Worm (Caenorhabditis elegans) whole organism, midembryonic: ENCODE data around the gene olrn-1.
A peak's percentile ranks its signal among the peaks of the same experiment; 100 is the strongest.

Experiments used
- T22C8.4 ChIP-seq: fragments of 200-800 bp; sonication (Bioruptor generic); IDR thresholded peaks from 2 replicates; pipeline ENCODE4 v1.3.6; 2022; ENCODE audit warnings: missing genetic modification characterization, missing compliant biosample characterization
- cog-1 ChIP-seq: sonication (generic microtip); optimal IDR thresholded peaks from 2 replicates; lab custom pipeline; 2016; ENCODE audit warnings: missing genetic modification characterization, missing compliant biosample characterization
- flt-1 ChIP-seq: fragments of 200-800 bp; sonication (Bioruptor generic); IDR thresholded peaks from 2 replicates; pipeline ENCODE4 v1.3.6; 2022; ENCODE audit warnings: missing genetic modification characterization, missing compliant biosample characterization
- klf-2 ChIP-seq: fragments of 200-800 bp; sonication (Bioruptor generic); conservative IDR thresholded peaks from 2 replicates; pipeline ENCODE4 v1.3.6; 2022; ENCODE audit warnings: missing genetic modification reagents, missing genetic modification characterization, missing compliant biosample characterization
- med-1 ChIP-seq: sonication (generic microtip); optimal IDR thresholded peaks from 2 replicates; lab custom pipeline; 2017; ENCODE audit warnings: missing genetic modification characterization, mild to moderate bottlenecking, missing compliant biosample characterization, antibody characterized with exemption, missing genetic modification reagents; ENCODE audit not compliant: insufficient read depth
- ref-1 ChIP-seq: fragments of 200-800 bp; sonication (Bioruptor generic); conservative IDR thresholded peaks from 2 replicates; pipeline ENCODE4 v1.3.6; 2022; ENCODE audit warnings: missing genetic modification reagents, missing genetic modification characterization, missing compliant biosample characterization
- tab-1 ChIP-seq: fragments of 200-800 bp; sonication (Bioruptor generic); IDR thresholded peaks from 2 replicates; pipeline ENCODE4 v1.3.6; 2022; ENCODE audit warnings: missing genetic modification characterization, missing compliant biosample characterization
- ztf-23 ChIP-seq: fragments of 200-800 bp; sonication (Bioruptor generic); IDR thresholded peaks from 2 replicates; pipeline ENCODE4 v1.3.6; 2022; ENCODE audit warnings: missing genetic modification reagents, missing genetic modification characterization, missing compliant biosample characterization
- ztf-29 ChIP-seq: fragments of 200-800 bp; sonication (Bioruptor generic); IDR thresholded peaks from 2 replicates; pipeline ENCODE4 v1.3.6; 2022; ENCODE audit warnings: missing genetic modification reagents, missing genetic modification characterization, missing compliant biosample characterization

olrn-1 gene

DNA sequence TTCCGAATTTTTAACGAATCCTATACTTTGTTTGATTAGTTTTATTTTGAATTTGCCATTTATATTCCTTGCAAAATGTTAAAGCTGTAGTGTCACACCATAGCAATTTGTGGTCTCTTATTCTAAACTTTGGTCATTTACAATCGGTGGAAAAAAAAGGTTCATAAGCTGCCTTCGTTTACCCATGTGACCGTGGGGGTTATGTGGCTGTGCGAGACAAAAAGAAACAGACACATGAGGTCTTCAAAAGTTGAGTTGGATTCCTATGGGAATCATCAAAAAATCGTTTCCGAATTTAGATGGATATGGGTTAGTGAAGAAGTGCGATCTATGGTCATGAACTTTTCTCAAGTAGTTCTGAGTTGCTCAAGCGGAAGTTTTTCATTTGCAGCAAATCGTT is 26.9 kb downstream of the olrn-1 start:
- TF ChIP-seq T22C8.4 (GFP tag; lab: Robert Waterston, UW): no peak
- TF ChIP-seq med-1: no peak
- no peak for TF ChIP-seq cog-1
- TF ChIP-seq ref-1 (GFP tag; lab: Robert Waterston, UW): no peak
- TF ChIP-seq klf-2 (GFP tag; lab: Robert Waterston, UW): no peak
- TF ChIP-seq tab-1: no peak
- TF ChIP-seq ztf-29 (GFP tag; lab: Robert Waterston, UW): no peak
- no peak for TF ChIP-seq ztf-23
- no peak for TF ChIP-seq flt-1 (GFP tag; lab: Robert Waterston, UW)

DNA sequence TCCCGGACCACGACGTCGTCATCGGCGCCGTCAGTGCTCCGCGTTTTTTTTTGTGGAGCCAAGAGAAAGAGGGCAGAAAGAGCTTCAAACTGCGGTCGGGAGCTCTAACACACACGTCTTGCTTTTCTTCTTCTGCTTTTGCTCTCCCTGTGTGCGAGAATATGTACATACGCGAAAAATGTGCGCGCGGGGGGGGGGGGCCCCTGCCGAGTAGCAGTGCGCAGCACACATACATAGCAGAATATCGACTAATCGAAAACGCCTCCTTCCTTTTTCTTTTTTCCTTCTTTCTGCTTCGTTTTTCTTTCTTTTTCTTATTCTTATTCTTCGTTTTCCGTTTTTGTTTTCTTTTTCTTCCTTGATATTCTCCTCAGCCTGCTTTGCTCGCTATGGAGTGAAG is 29.2 kb downstream of the olrn-1 start:
- TF ChIP-seq cog-1 (no peak), ztf-23 (0 out of 2 replicates have a peak, but pooled peaks have one; percentile 29), flt-1 (GFP tag; lab: Robert Waterston, UW) (0 out of 2 replicates have a peak, but pooled peaks have one; percentile 42)

DNA sequence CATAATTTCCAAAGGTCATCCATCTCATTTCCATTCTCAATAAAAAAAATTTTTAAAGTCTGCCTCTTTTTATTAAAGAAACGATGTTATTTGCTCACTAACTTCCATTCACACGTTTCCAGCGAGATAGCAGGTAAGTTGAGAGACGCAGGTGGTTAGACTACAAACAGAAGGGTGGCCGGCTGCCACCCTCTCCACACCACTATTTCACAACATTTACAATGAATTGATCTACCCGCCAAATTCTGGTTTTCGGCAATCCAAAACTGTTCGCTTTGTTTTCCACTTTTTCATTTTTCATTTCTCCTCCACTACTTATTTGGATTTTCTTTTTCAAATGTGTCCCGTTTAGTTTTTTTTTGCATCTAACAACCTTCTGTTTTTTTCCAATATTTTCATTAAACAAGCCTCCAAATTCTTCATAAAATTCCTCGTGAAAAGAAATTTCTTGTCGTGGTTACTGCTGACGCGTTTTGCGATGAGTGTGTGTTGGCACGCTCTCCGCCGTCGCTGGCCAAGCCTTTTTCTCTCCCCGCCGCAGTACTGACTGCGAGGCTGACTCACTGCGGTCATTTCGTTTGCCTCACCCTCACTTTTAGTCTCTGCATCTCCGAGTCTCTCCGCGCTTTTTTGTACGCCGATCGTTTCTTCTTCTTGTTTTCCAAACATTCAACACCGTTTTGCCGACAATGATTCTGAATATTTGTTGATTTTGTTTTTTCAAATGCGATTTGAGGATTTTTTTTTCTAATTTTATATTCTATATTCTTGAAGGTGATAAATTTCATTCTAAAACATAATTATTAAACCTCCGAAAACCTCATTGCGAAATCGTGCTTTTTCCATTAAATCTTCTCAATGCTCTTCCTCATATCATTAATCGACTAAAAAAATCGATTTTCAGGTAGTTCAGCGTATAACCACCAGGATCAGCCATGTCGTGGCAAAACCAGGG is 30.8 kb downstream of the olrn-1 start, which contains the start of gene dyn-1:
dyn-1 (plus strand) TSS at position 905 of the 955 bp plus-strand sequence.
- TF ChIP-seq ref-1 (GFP tag; lab: Robert Waterston, UW): no peak
- 0 out of 2 replicates have a peak, but pooled peaks have one; percentile 13 for TF ChIP-seq ztf-23

DNA sequence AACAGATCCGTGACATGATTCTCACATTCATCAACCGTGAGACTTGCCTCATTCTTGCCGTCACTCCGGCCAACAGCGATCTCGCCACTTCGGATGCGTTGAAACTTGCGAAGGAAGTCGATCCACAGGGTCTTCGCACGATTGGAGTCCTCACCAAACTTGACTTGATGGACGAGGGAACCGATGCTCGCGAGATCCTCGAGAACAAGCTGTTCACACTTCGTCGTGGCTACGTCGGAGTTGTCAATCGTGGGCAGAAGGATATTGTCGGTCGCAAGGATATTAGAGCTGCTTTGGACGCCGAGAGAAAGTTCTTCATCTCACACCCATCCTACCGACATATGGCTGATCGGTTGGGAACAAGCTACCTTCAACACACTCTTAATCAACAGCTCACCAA is 32.2 kb downstream of the olrn-1 start:
- TF ChIP-seq ztf-29 (GFP tag; lab: Robert Waterston, UW): no peak
- TF ChIP-seq ztf-23: no peak
- TF ChIP-seq cog-1: no peak
- TF ChIP-seq klf-2 (GFP tag; lab: Robert Waterston, UW): no peak
- TF ChIP-seq tab-1: no peak
- no peak for TF ChIP-seq T22C8.4 (GFP tag; lab: Robert Waterston, UW)
- TF ChIP-seq med-1: no peak
- no peak for TF ChIP-seq flt-1 (GFP tag; lab: Robert Waterston, UW)

DNA sequence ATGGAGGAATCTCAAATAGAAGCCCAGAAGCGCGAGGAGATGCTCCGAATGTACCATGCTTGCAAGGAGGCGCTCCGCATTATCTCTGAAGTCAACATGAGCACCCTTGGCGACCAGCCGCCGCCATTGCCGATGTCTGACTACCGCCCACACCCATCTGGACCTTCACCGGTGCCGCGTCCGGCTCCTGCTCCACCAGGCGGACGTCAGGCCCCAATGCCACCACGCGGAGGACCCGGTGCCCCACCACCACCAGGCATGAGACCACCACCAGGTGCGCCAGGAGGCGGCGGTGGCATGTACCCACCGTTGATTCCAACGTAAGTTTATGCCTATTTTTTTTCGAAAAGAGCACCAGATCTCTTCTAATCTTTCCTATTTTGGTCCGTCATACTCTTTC is 34.6 kb downstream of the olrn-1 start:
- TF ChIP-seq ref-1 (GFP tag; lab: Robert Waterston, UW): no peak
- TF ChIP-seq flt-1 (GFP tag; lab: Robert Waterston, UW): 0 out of 2 replicates have a peak, but pooled peaks have one; percentile 4
- no peak for TF ChIP-seq klf-2 (GFP tag; lab: Robert Waterston, UW)
- TF ChIP-seq T22C8.4 (GFP tag; lab: Robert Waterston, UW): no peak

DNA sequence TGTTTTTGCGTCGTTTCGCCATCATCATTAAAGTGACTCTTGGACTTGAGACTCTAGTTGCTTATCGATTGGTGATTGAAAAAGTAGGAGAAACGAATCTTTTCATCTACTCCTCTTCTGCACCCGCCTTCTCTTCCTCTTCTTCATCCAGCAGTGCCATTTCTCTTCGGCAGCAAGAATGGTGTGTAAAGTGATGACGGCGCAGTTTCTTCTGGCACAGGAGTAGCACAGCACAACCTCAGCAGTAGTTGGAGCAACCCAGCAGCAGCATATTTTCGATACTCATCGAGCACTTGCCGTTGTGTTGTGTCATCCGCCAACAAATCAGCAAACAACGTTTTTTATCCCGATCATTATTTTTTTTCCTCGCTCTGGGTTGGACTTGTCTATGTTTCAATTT is 38.0 kb downstream of the olrn-1 start:
- TF ChIP-seq tab-1 (no peak), med-1 (no peak), flt-1 (GFP tag; lab: Robert Waterston, UW) (no peak), ztf-23 (no peak), T22C8.4 (GFP tag; lab: Robert Waterston, UW) (no peak)

DNA sequence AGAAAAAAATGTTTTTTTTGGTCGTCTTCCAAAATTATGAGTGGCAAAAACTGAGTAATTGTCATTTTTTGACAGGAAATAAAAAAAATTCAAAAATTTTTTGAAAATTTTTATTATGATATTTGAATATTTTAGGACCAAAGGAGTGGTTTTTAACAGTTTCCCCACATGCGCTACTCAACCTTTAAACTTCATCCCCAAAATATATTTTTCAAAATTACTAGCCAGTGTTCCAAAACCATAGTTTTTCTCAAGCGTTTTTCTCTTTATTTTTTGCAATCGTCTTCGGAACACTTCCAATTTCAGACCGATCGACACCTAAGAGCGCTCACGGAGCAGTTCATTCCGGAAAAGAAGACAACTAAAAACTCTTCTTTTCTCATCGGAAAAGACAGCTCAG is 39.5 kb downstream of the olrn-1 start, which contains the start of gene K09A9.6:
K09A9.6 (plus strand) TSS at position 301 of the 400 bp plus-strand sequence.
- TF ChIP-seq cog-1 (no peak), T22C8.4 (GFP tag; lab: Robert Waterston, UW) (no peak), flt-1 (GFP tag; lab: Robert Waterston, UW) (no peak), ztf-29 (GFP tag; lab: Robert Waterston, UW) (no peak), ztf-23 (no peak), ref-1 (GFP tag; lab: Robert Waterston, UW) (no peak), tab-1 (no peak), med-1 (no peak), klf-2 (GFP tag; lab: Robert Waterston, UW) (no peak)

DNA sequence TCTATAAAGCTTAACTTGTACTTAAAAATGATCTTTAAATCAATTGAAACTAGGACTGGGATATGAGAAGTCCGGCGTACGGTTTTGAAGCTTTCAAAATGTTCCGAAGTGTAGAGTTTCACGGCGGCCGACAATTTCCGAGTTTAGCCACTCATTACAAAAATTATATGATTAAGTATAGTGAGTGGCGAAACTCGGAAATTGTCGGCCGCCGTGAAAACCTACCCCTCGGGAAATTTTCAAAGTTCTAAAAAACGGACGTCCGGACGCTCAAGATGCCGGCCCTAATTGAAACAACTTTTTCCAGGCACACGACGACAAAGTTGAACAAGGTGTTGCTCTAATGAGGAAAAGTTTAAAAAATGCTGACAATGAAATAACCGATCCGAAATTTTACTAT is 47.7 kb downstream of the olrn-1 start:
- TF ChIP-seq med-1: no peak
- TF ChIP-seq ref-1 (GFP tag; lab: Robert Waterston, UW): no peak
- no peak for TF ChIP-seq tab-1
- TF ChIP-seq cog-1: no peak
- no peak for TF ChIP-seq flt-1 (GFP tag; lab: Robert Waterston, UW)
- no peak for TF ChIP-seq T22C8.4 (GFP tag; lab: Robert Waterston, UW)
- TF ChIP-seq ztf-29 (GFP tag; lab: Robert Waterston, UW): no peak
- TF ChIP-seq klf-2 (GFP tag; lab: Robert Waterston, UW): no peak
- no peak for TF ChIP-seq ztf-23

DNA sequence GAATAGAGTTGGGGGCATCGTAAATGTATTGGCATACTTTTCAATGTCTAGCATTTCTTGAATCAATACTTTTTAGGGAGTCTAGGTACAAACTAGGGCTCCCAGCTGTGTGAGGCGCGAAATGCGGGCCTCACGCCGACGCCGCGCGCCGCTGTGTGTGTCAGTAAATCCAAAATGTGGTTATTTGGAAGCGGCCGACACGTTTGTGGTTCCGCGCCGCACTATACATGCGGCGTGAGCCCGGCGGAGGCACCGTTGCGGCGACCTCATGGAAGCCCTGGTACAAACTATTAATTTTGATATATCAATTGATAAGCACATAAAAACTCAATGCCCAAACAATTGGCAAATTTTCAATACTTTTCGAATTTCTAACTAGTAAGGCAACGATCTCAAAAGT is 48.7 kb downstream of the olrn-1 start:
- no peak for TF ChIP-seq med-1
- no peak for TF ChIP-seq T22C8.4 (GFP tag; lab: Robert Waterston, UW)
- TF ChIP-seq flt-1 (GFP tag; lab: Robert Waterston, UW): no peak
- TF ChIP-seq cog-1: no peak

DNA sequence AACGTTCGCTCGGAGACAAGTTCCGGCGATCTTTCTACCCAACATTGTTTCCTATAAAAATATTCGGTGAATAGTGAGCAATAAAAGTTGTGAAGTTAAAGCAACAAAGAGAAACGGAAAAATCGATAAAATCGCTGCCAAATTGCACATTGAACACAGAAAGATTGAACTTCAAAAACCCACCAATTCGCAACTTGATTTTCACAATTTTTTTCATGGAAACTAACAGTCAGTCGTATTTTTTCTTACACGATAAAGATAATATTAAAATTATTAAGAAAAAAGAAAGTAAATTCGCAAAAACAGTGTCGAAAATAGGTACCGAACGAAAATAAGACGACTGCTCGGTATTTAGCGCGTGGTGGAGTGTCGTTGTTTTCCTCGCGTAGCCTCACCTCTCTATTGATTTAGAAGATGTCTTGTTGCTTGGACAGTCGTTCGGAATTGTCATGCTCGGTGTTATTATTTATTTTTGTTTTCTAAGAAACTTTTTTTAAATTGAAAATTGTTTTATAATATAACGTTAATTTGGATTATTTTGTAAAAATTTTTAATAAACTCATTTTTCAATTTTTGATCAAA is 53.0 kb downstream of the olrn-1 start, which contains the start of gene gas-1:
gas-1 (minus strand) TSS at position 51 of the 582 bp plus-strand sequence.
- TF ChIP-seq ztf-23 (no peak), tab-1 (no peak), ref-1 (GFP tag; lab: Robert Waterston, UW) (no peak), flt-1 (GFP tag; lab: Robert Waterston, UW) (no peak), med-1 (no peak), cog-1 (no peak), ztf-29 (GFP tag; lab: Robert Waterston, UW) (no peak)
